Fruit fly (Drosophila melanogaster) whole organism, embryonic: Measurements from ENCODE around the gene SerRS-m.

Experiments used
- Abd-B ChIP-seq: fragments of 200-800 bp; sonication (Bioruptor generic); optimal IDR thresholded peaks from 2 replicates; lab custom pipeline; 2018; ENCODE audit warnings: missing biosample characterization, mild to moderate bottlenecking, missing genetic modification characterization, moderate library complexity
- Aef1 ChIP-seq: fragments of 200-800 bp; sonication (Bioruptor generic); IDR thresholded peaks from 3 replicates; pipeline ENCODE4 v1.3.6; 2022; ENCODE audit warnings: missing biosample characterization, missing genetic modification characterization
- CG10209 ChIP-seq: fragments of 200-800 bp; sonication (Bioruptor generic); optimal IDR thresholded peaks from 3 replicates; lab custom pipeline; 2017; ENCODE audit warnings: missing biosample characterization, mild to moderate bottlenecking, missing genetic modification characterization, missing genetic modification reagents
- CG16863 ChIP-seq: fragments of 200-800 bp; sonication (Bioruptor generic); optimal IDR thresholded peaks from 3 replicates; lab custom pipeline; 2016; ENCODE audit warnings: missing biosample characterization, missing genetic modification characterization
- CG2202 ChIP-seq: fragments of 200-800 bp; sonication (Bioruptor generic); optimal IDR thresholded peaks from 2 replicates; lab custom pipeline; 2018; ENCODE audit warnings: missing biosample characterization, mild to moderate bottlenecking, missing genetic modification characterization
- CG30403 ChIP-seq: fragments of 200-800 bp; sonication (Bioruptor generic); optimal IDR thresholded peaks from 3 replicates; lab custom pipeline; 2016; ENCODE audit warnings: missing biosample characterization, missing genetic modification characterization
- CG3065 ChIP-seq: fragments of 200-800 bp; sonication (Bioruptor generic); optimal IDR thresholded peaks from 2 replicates; lab custom pipeline; 2016; ENCODE audit warnings: missing biosample characterization, missing genetic modification characterization
- CG32532 ChIP-seq: fragments of 200-800 bp; sonication (Bioruptor generic); IDR thresholded peaks from 2 replicates; pipeline ENCODE4 v1.3.6; 2022; ENCODE audit warnings: missing biosample characterization, missing genetic modification characterization
- CG34376 ChIP-seq: fragments of 200-800 bp; sonication (Bioruptor generic); optimal IDR thresholded peaks from 2 replicates; lab custom pipeline; 2018; ENCODE audit warnings: missing biosample characterization, mild to moderate bottlenecking, missing genetic modification characterization
- CG3838 ChIP-seq: fragments of 200-800 bp; sonication (Bioruptor generic); optimal IDR thresholded peaks from 3 replicates; lab custom pipeline; 2016; ENCODE audit warnings: missing biosample characterization, missing genetic modification characterization
- CG5953 ChIP-seq: fragments of 200-800 bp; sonication (Bioruptor generic); IDR thresholded peaks from 2 replicates; pipeline ENCODE4 v1.3.6; 2022; ENCODE audit warnings: missing biosample characterization, missing genetic modification characterization
- CG6654 ChIP-seq: fragments of 200-800 bp; sonication (Bioruptor generic); optimal IDR thresholded peaks from 2 replicates; lab custom pipeline; 2017; ENCODE audit warnings: missing biosample characterization, mild to moderate bottlenecking, missing genetic modification characterization
- CG6765 ChIP-seq: fragments of 200-800 bp; sonication (Bioruptor generic); optimal IDR thresholded peaks from 3 replicates; lab custom pipeline; 2017; ENCODE audit warnings: missing biosample characterization, mild to moderate bottlenecking, missing genetic modification characterization
- CG7745 ChIP-seq: fragments of 200-800 bp; sonication (Bioruptor generic); optimal IDR thresholded peaks from 2 replicates; lab custom pipeline; 2018; ENCODE audit warnings: missing biosample characterization, mild to moderate bottlenecking, missing genetic modification characterization, moderate library complexity
- CG9932 ChIP-seq: fragments of 200-800 bp; sonication (Bioruptor generic); IDR thresholded peaks from 2 replicates; pipeline ENCODE4 v1.3.6; 2022; ENCODE audit warnings: missing biosample characterization, missing genetic modification characterization
- CrebB ChIP-seq: fragments of 200-800 bp; sonication (Bioruptor generic); optimal IDR thresholded peaks from 3 replicates; lab custom pipeline; 2018; ENCODE audit warnings: missing biosample characterization, mild to moderate bottlenecking, missing genetic modification characterization
- D ChIP-seq, 2 experiments: fragments of 200-800 bp in 1 of 2; fragments of >200 bp in 1 of 2; sonication (Bioruptor generic) in 1 of 2; optimal IDR thresholded peaks; 2 replicates in 1 of 2; 3 replicates in 1 of 2; lab custom pipeline; 2017; ENCODE audit warnings: mild to moderate bottlenecking in 1 of 2, missing biosample characterization in 1 of 2, missing genetic modification characterization in 1 of 2, missing genetic modification reagents in 1 of 2
- Dip2 ChIP-seq: fragments of 200-800 bp; sonication (Bioruptor generic); IDR thresholded peaks from 2 replicates; pipeline ENCODE4 v1.3.6; 2022; ENCODE audit warnings: missing biosample characterization, missing genetic modification characterization
- Dll ChIP-seq: fragments of 200-800 bp; sonication (Bioruptor generic); IDR thresholded peaks from 4 replicates; pipeline ENCODE4 v1.3.6; 2022; ENCODE audit warnings: missing biosample characterization, missing genetic modification characterization; ENCODE audit not compliant: partially characterized antibody
- Doc2 ChIP-seq: fragments of 200-800 bp; sonication (Bioruptor generic); IDR thresholded peaks from 2 replicates; pipeline ENCODE4 v1.3.6; 2022; ENCODE audit warnings: missing biosample characterization, missing genetic modification characterization
- Doc3 ChIP-seq: fragments of 200-800 bp; sonication (Bioruptor generic); IDR thresholded peaks from 3 replicates; pipeline ENCODE4 v1.3.6; 2022; ENCODE audit warnings: missing biosample characterization, missing genetic modification characterization; ENCODE audit not compliant: partially characterized antibody
- Dp ChIP-seq: fragments of 200-800 bp; sonication (Bioruptor generic); optimal IDR thresholded peaks from 2 replicates; lab custom pipeline; 2018; ENCODE audit warnings: missing biosample characterization, mild to moderate bottlenecking, missing genetic modification characterization, moderate library complexity
- Fer3 ChIP-seq: fragments of 200-800 bp; sonication (Bioruptor generic); optimal IDR thresholded peaks from 2 replicates; lab custom pipeline; 2018; ENCODE audit warnings: missing biosample characterization, mild to moderate bottlenecking, missing genetic modification characterization, moderate library complexity
- Lim3 ChIP-seq: fragments of 200-800 bp; sonication (Bioruptor generic); IDR thresholded peaks from 2 replicates; pipeline ENCODE4 v1.3.6; 2022; ENCODE audit warnings: missing biosample characterization, missing genetic modification characterization
- MBD-R2 ChIP-seq: fragments of 200-800 bp; sonication (Bioruptor generic); IDR thresholded peaks from 2 replicates; pipeline ENCODE4 v1.3.6; 2022; ENCODE audit warnings: missing biosample characterization, missing genetic modification characterization
- Myb ChIP-seq: fragments of 200-800 bp; sonication (Bioruptor generic); optimal IDR thresholded peaks from 2 replicates; lab custom pipeline; 2016; ENCODE audit warnings: missing biosample characterization, missing genetic modification characterization
- Six4 ChIP-seq: fragments of 200-800 bp; sonication (Bioruptor generic); optimal IDR thresholded peaks from 2 replicates; lab custom pipeline; 2016; ENCODE audit warnings: missing biosample characterization, missing genetic modification characterization
- Spps ChIP-seq: fragments of 200-800 bp; sonication (Bioruptor generic); optimal IDR thresholded peaks from 2 replicates; lab custom pipeline; 2018; ENCODE audit warnings: missing biosample characterization, mild to moderate bottlenecking, missing genetic modification characterization
- Stat92E ChIP-seq, 3 experiments: fragments of >200 bp in 2 of 3; fragments of 200-800 bp in 1 of 3; sonication (Bioruptor generic) in 1 of 3; optimal IDR thresholded peaks; 2 replicates each; lab custom pipeline; 2017 to 2019; ENCODE audit warnings: missing biosample characterization in 3 of 3, missing genetic modification characterization in 3 of 3, mild to moderate bottlenecking in 1 of 3, moderate library complexity in 1 of 3
- Usf ChIP-seq: fragments of 200-800 bp; sonication (Bioruptor generic); optimal IDR thresholded peaks from 2 replicates; lab custom pipeline; 2017; ENCODE audit warnings: missing genotype, missing biosample characterization, missing genetic modification characterization
- ac ChIP-seq: fragments of 200-800 bp; sonication (Bioruptor generic); optimal IDR thresholded peaks from 3 replicates; lab custom pipeline; 2017; ENCODE audit warnings: missing biosample characterization, mild to moderate bottlenecking, missing genetic modification characterization
- al ChIP-seq: fragments of 200-800 bp; sonication (Bioruptor generic); IDR thresholded peaks from 2 replicates; pipeline ENCODE4 v1.3.6; 2022; ENCODE audit warnings: missing biosample characterization, missing genetic modification characterization
- ash1 ChIP-seq: fragments of 200-800 bp; sonication (Bioruptor generic); optimal IDR thresholded peaks from 2 replicates; lab custom pipeline; 2018; ENCODE audit warnings: missing biosample characterization, mild to moderate bottlenecking, missing genetic modification characterization
- bigmax ChIP-seq: fragments of 200-800 bp; sonication (Bioruptor generic); optimal IDR thresholded peaks from 2 replicates; lab custom pipeline; 2018; ENCODE audit warnings: missing biosample characterization, mild to moderate bottlenecking, missing genetic modification characterization
- cg ChIP-seq: fragments of 200-800 bp; sonication (Bioruptor generic); optimal IDR thresholded peaks from 3 replicates; lab custom pipeline; 2019; ENCODE audit warnings: missing biosample characterization, mild to moderate bottlenecking, missing genetic modification characterization, moderate library complexity
- disco-r ChIP-seq: fragments of 200-800 bp; sonication (Bioruptor generic); optimal IDR thresholded peaks from 2 replicates; lab custom pipeline; 2016; ENCODE audit warnings: missing biosample characterization, missing genetic modification characterization
- dpn ChIP-seq, 2 experiments: fragments of 200-800 bp; sonication (Bioruptor generic); optimal IDR thresholded peaks; 3 replicates each; lab custom pipeline; 2016; ENCODE audit warnings: missing biosample characterization in 2 of 2, missing genetic modification characterization in 2 of 2
- her ChIP-seq: fragments of 200-800 bp; sonication (Bioruptor generic); optimal IDR thresholded peaks from 2 replicates; lab custom pipeline; 2016; ENCODE audit warnings: missing biosample characterization, missing genetic modification characterization
- mirr ChIP-seq: fragments of 200-800 bp; sonication (Bioruptor generic); optimal IDR thresholded peaks from 3 replicates; lab custom pipeline; 2018; ENCODE audit warnings: missing biosample characterization, mild to moderate bottlenecking, missing genetic modification characterization
- psq ChIP-seq: fragments of 200-800 bp; sonication (Bioruptor generic); optimal IDR thresholded peaks from 2 replicates; lab custom pipeline; 2017; ENCODE audit warnings: missing biosample characterization, missing genetic modification characterization
- pzg ChIP-seq: fragments of 200-800 bp; sonication (Bioruptor generic); optimal IDR thresholded peaks from 3 replicates; lab custom pipeline; 2018; ENCODE audit warnings: missing biosample characterization, mild to moderate bottlenecking, missing genetic modification characterization, moderate library complexity
- sens ChIP-seq: fragments of 200-800 bp; sonication (Bioruptor generic); peaks from one replicate; lab custom pipeline; 2016; ENCODE audit warnings: missing biosample characterization, missing genetic modification characterization
- sens-2 ChIP-seq: fragments of 200-800 bp; sonication (Bioruptor generic); IDR thresholded peaks from 2 replicates; pipeline ENCODE4 v1.3.6; 2022; ENCODE audit warnings: missing biosample characterization, missing genetic modification characterization
- stc ChIP-seq: fragments of 200-800 bp; sonication (Bioruptor generic); IDR thresholded peaks from 2 replicates; pipeline ENCODE4 v1.3.6; 2022; ENCODE audit warnings: missing biosample characterization, missing genetic modification characterization
- sug ChIP-seq: fragments of 200-800 bp; optimal IDR thresholded peaks from 2 replicates; lab custom pipeline; 2019; ENCODE audit warnings: missing biosample characterization, mild to moderate bottlenecking, missing genetic modification characterization, moderate library complexity
- tll ChIP-seq, 2 experiments: fragments of 200-800 bp in 1 of 2; fragments of >200 bp in 1 of 2; sonication (Bioruptor generic) in 1 of 2; optimal IDR thresholded peaks; 2 replicates each; lab custom pipeline; 2017 to 2019; ENCODE audit warnings: missing biosample characterization in 2 of 2, missing genetic modification characterization in 2 of 2, mild to moderate bottlenecking in 1 of 2, moderate library complexity in 1 of 2
- ttk ChIP-seq: fragments of 200-800 bp; sonication (Bioruptor generic); IDR thresholded peaks from 2 replicates; pipeline ENCODE4 v2.1.2; 2022; ENCODE audit warnings: missing biosample characterization, missing genetic modification characterization
- usp ChIP-seq: fragments of >200 bp; optimal IDR thresholded peaks from 2 replicates; lab custom pipeline; 2017; ENCODE audit warnings: missing biosample characterization, missing genetic modification characterization
- vvl ChIP-seq: fragments of 200-800 bp; sonication (Bioruptor generic); IDR thresholded peaks from 2 replicates; pipeline ENCODE4 v1.3.6; 2022; ENCODE audit warnings: missing biosample characterization, missing genetic modification characterization

Gene SerRS-m

dm6 chr3R:15319912-15320746, 20.3 kb upstream of the SerRS-m start, which contains the start of the genes CG6276 and CG44040 (continued):
- TF ChIP-seq sens-2 (GFP tag; lab: Robert Waterston, UW) (no peak), CG3065 (GFP tag; lab: Kevin White, UChicago) (no peak), CG6654 (GFP tag; lab: Kevin White, UChicago) (no peak), cg (GFP tag; lab: Kevin White, UChicago) (no peak), CG3838 (GFP tag; lab: Kevin White, UChicago) (no peak), CG7745 (tag; lab: Kevin White, UChicago) (no peak), ac (GFP tag; lab: Kevin White, UChicago) (no peak), Stat92E (GFP tag; optimal IDR thresholded peaks at IDR 0.05; lab: Kevin White, UChicago) (no peak), Dp (GFP tag; lab: Kevin White, UChicago) (peak; percentile 21), CG6765 (GFP tag; lab: Kevin White, UChicago) (peak; percentile 73), Aef1 (no peak), Usf (GFP tag; lab: Kevin White, UChicago) (peak; percentile 11), CG9932 (GFP tag; lab: Robert Waterston, UW) (peak; percentile 57), vvl (GFP tag; lab: Robert Waterston, UW) (peak; percentile 54), MBD-R2 (GFP tag; lab: Robert Waterston, UW) (peak; percentile 77), ttk (GFP tag; lab: Robert Waterston, UW) (no peak), Doc3 (GFP tag; lab: Robert Waterston, UW) (no peak), bigmax (GFP tag; lab: Kevin White, UChicago) (no peak), her (GFP tag; lab: Kevin White, UChicago) (peak; percentile 4), D (optimal IDR thresholded peaks at IDR 0.05; lab: Kevin White, UChicago) (no peak), D (GFP tag; optimal IDR thresholded peaks at IDR 0.05; lab: Kevin White, UChicago) (peak; percentile 12), Dip2 (GFP tag; lab: Robert Waterston, UW) (no peak), CG30403 (peak; percentile 70), CrebB (no peak), tll (GFP tag; optimal IDR thresholded peaks at IDR 0.05; lab: Kevin White, UChicago) (no peak), Doc2 (GFP tag; lab: Robert Waterston, UW) (no peak), CG32532 (GFP tag; lab: Robert Waterston, UW) (peak; percentile 68), sug (tag; lab: Kevin White, UChicago) (peak; percentile 49), Lim3 (GFP tag; lab: Robert Waterston, UW) (no peak), Myb (GFP tag; lab: Kevin White, UChicago) (no peak), ash1 (GFP tag; lab: Kevin White, UChicago) (no peak), Abd-B (GFP tag; lab: Kevin White, UChicago) (no peak), disco-r (GFP tag; lab: Kevin White, UChicago) (peak; percentile 5), psq (no peak), usp (no peak), CG5953 (no peak), pzg (GFP tag; lab: Kevin White, UChicago) (peak; percentile 28), Fer3 (tag; lab: Kevin White, UChicago) (peak; percentile 61), stc (GFP tag; lab: Robert Waterston, UW) (no peak), dpn (GFP tag; optimal IDR thresholded peaks at IDR 0.05; lab: Kevin White, UChicago) (peak; percentile 43 to 44), al (GFP tag; lab: Robert Waterston, UW) (peak; percentile 9; the same call in 1 of the 2 replicates), Dll (GFP tag; lab: Robert Waterston, UW) (no peak), CG2202 (tag; lab: Kevin White, UChicago) (no peak), Six4 (GFP tag; lab: Kevin White, UChicago) (no peak), Spps (tag; lab: Kevin White, UChicago) (no peak), CG34376 (peak; percentile 58), mirr (GFP tag; lab: Kevin White, UChicago) (no peak), CG16863 (peak; percentile 9), sens (GFP tag; lab: Kevin White, UChicago) (peak; percentile 88), CG10209 (GFP tag; lab: Kevin White, UChicago) (peak; percentile 43)
